Worm (Caenorhabditis elegans): ENCODE data around the gene F46B6.2.

DNA sequence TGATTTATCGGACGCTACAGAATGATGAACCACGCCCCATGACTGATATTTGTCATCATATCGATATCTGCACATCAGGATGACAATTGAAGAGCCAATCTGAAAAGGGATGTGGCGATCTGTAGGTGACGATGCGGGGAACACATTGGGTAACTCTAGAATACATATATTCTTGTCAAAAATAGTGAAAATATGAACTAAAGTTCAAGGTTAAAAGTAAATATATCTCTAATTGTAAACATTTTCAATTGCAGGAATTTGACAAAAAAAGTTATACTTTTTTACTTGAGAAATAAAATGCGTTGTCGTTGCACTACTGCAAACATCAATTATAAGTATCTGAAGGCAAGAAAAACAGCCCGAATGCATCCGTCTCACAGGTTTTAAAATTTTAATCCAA is 19.2 kb upstream of the F46B6.2 start, which contains the start of gene F58E6.6:
- TF ChIP-seq pha-4 (tag; optimal IDR thresholded peaks at IDR 0.05), result no peak
- no peak for TF ChIP-seq snpc-4 (GFP tag; optimal IDR thresholded peaks at IDR 0.05)
- TF ChIP-seq snpc-4 (tag; optimal IDR thresholded peaks at IDR 0.05), result no peak
